Worm (Caenorhabditis elegans): ENCODE measurements around the gene sir-2.1.

The sir-2.1 gene

DNA sequence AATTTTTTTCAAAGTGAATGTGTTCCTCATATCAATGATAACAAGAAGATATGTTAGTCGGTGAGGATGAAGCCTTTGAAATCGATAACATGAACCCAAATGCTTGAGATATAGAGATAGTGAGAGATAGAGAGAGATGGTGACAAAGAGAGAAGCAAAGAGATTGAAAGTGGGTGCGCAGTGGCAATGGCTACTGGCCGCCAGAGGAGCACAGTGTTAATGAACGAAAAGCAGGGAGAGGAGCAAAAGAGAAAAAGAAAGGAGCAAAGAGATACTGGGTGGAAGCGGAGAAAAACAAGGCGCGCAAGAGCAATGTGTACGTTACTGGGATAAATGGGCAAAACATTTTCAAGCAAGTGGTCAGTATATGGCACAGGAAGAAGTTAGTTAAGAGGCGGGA lies 21.4 kb downstream of the sir-2.1 start (continued):
- TF ChIP-seq aly-2 (tag; optimal IDR thresholded peaks at IDR 0.05), result no peak
- no peak for TF ChIP-seq ztf-11 (tag; optimal IDR thresholded peaks at IDR 0.05)
- peak in 1 of 2 experiments; percentile 41 for TF ChIP-seq efl-1 (optimal IDR thresholded peaks at IDR 0.05)
- TF ChIP-seq efl-1 (GFP tag; optimal IDR thresholded peaks at IDR 0.05 in 1 of 2), result no peak
- TF ChIP-seq mab-9 (GFP tag; IDR thresholded peaks at IDR 0.05), result no peak
- peak; percentile 28 to 43 for TF ChIP-seq lsy-2 (tag; optimal IDR thresholded peaks at IDR 0.05)
- TF ChIP-seq elt-3 (tag; optimal IDR thresholded peaks at IDR 0.05), result no peak
- TF ChIP-seq snpc-4 (tag; optimal IDR thresholded peaks at IDR 0.05), result no peak
- no peak for TF ChIP-seq nhr-47 (tag; optimal IDR thresholded peaks at IDR 0.05)
- no peak for TF ChIP-seq ceh-63 (GFP tag; optimal IDR thresholded peaks at IDR 0.05)
- no peak for TF ChIP-seq unc-130 (tag; optimal IDR thresholded peaks at IDR 0.05)
- peak; percentile 80 for TF ChIP-seq lin-14 (GFP tag; optimal IDR thresholded peaks at IDR 0.05)
- TF ChIP-seq ceh-82 (tag; optimal IDR thresholded peaks at IDR 0.05), result peak in 2 of 3 experiments; percentile 14 to 63
- TF ChIP-seq dsc-1 (tag; optimal IDR thresholded peaks at IDR 0.05), result peak; percentile 24
- no peak for TF ChIP-seq hpl-2 (GFP tag; optimal IDR thresholded peaks at IDR 0.05)
- TF ChIP-seq nhr-76 (tag; optimal IDR thresholded peaks at IDR 0.05), result no peak
- TF ChIP-seq pag-3 (tag; optimal IDR thresholded peaks at IDR 0.05; ENCODE audit: borderline replicate concordance, insufficient read depth), result no peak
- TF ChIP-seq fkh-8 (tag; optimal IDR thresholded peaks at IDR 0.05), result peak; percentile 52
- TF ChIP-seq unc-62 (GFP tag; optimal IDR thresholded peaks at IDR 0.05), result no peak
- no peak for TF ChIP-seq unc-98 (GFP tag; IDR thresholded peaks at IDR 0.05)
- no peak for TF ChIP-seq alr-1 (tag; optimal IDR thresholded peaks at IDR 0.05; ENCODE audit: borderline replicate concordance)
- no peak for TF ChIP-seq nhr-20 (tag; optimal IDR thresholded peaks at IDR 0.05)
- TF ChIP-seq isw-1 (GFP tag; IDR thresholded peaks at IDR 0.05), result no peak
- TF ChIP-seq lin-39 (tag; optimal IDR thresholded peaks at IDR 0.05), result no peak
- no peak for TF ChIP-seq lin-15B (tag; optimal IDR thresholded peaks at IDR 0.05)
- no peak for TF ChIP-seq ces-1 (GFP tag; optimal IDR thresholded peaks at IDR 0.05)
- TF ChIP-seq hlh-4 (tag; optimal IDR thresholded peaks at IDR 0.05), result no peak
- TF ChIP-seq nhr-19 (GFP tag; conservative IDR thresholded peaks at IDR 0.05), result no peak
- TF ChIP-seq Y116A8C.19 (tag; optimal IDR thresholded peaks at IDR 0.05; ENCODE audit: borderline replicate concordance), result no peak
- TF ChIP-seq ama-1 (optimal IDR thresholded peaks at IDR 0.05), result no peak
- peak; percentile 61 for TF ChIP-seq mep-1 (tag; optimal IDR thresholded peaks at IDR 0.05)
- TF ChIP-seq nhr-90 (tag; optimal IDR thresholded peaks at IDR 0.05; ENCODE audit: poor library complexity), result no peak
- no peak for TF ChIP-seq zip-4 (GFP tag; optimal IDR thresholded peaks at IDR 0.05)
- TF ChIP-seq nhr-11 (tag; optimal IDR thresholded peaks at IDR 0.05), result no peak
- no peak for TF ChIP-seq mdl-1 (tag; optimal IDR thresholded peaks at IDR 0.05)
- no peak for TF ChIP-seq ets-5 (GFP tag; IDR thresholded peaks at IDR 0.05)
- TF ChIP-seq irx-1 (tag; optimal IDR thresholded peaks at IDR 0.05), result no peak
- TF ChIP-seq C04F5.9 (tag; optimal IDR thresholded peaks at IDR 0.05), result no peak
- TF ChIP-seq nhr-12 (tag; optimal IDR thresholded peaks at IDR 0.05), result no peak
- TF ChIP-seq nhr-84 (tag; optimal IDR thresholded peaks at IDR 0.05), result no peak
- TF ChIP-seq lin-13 (GFP tag; optimal IDR thresholded peaks at IDR 0.05), result no peak
- TF ChIP-seq pax-3 (tag; optimal IDR thresholded peaks at IDR 0.05), result no peak
- no peak for TF ChIP-seq hlh-17 (GFP tag; optimal IDR thresholded peaks at IDR 0.05; ENCODE audit: borderline replicate concordance)
- no peak for TF ChIP-seq sup-37 (GFP tag; optimal IDR thresholded peaks at IDR 0.05)
- TF ChIP-seq fos-1 (tag; optimal IDR thresholded peaks at IDR 0.05), result no peak
- peak; percentile 23 for TF ChIP-seq xbp-1 (tag; optimal IDR thresholded peaks at IDR 0.05)
- no peak for TF ChIP-seq zag-1 (tag; optimal IDR thresholded peaks at IDR 0.05)
- TF ChIP-seq nhr-237 (tag; optimal IDR thresholded peaks at IDR 0.05), result no peak
- TF ChIP-seq fkh-10 (GFP tag; optimal IDR thresholded peaks at IDR 0.05), result peak; percentile 15
- no peak for TF ChIP-seq efl-3 (GFP tag; optimal IDR thresholded peaks at IDR 0.05)
- no peak for TF ChIP-seq sptf-1 (tag; optimal IDR thresholded peaks at IDR 0.05)
- no peak for TF ChIP-seq ztf-4 (tag; optimal IDR thresholded peaks at IDR 0.05)
- TF ChIP-seq jun-1 (tag; optimal IDR thresholded peaks at IDR 0.05), result no peak
- TF ChIP-seq mef-2 (tag; optimal IDR thresholded peaks at IDR 0.05), result no peak
